Fruit fly (Drosophila melanogaster) whole organism, embryonic: ENCODE data around the gene CG12009.

Experiments
- ATbp ChIP-seq: fragments of 200-800 bp; sonication (Bioruptor generic); optimal IDR thresholded peaks from 2 replicates; lab custom pipeline; 2017; ENCODE audit warnings: missing biosample characterization, mild to moderate bottlenecking, missing genetic modification characterization, missing genetic modification reagents
- B-H1 ChIP-seq: fragments of 200-800 bp; sonication (Bioruptor generic); IDR thresholded peaks from 3 replicates; pipeline ENCODE4 v1.3.6; 2022; ENCODE audit warnings: missing biosample characterization, missing genetic modification characterization
- CG12219 ChIP-seq: fragments of 200-800 bp; sonication (Bioruptor generic); optimal IDR thresholded peaks from 3 replicates; lab custom pipeline; 2018; ENCODE audit warnings: missing biosample characterization, mild to moderate bottlenecking, missing genetic modification characterization
- CG1233 ChIP-seq: fragments of 200-800 bp; sonication (Bioruptor generic); optimal IDR thresholded peaks from 4 replicates; lab custom pipeline; 2018; ENCODE audit warnings: missing biosample characterization, mild to moderate bottlenecking, missing genetic modification characterization
- CG14014 ChIP-seq: fragments of 200-800 bp; sonication (Bioruptor generic); IDR thresholded peaks from 2 replicates; pipeline ENCODE4 v1.3.6; 2022; ENCODE audit warnings: missing biosample characterization, missing genetic modification characterization
- CG1602 ChIP-seq: fragments of 200-800 bp; sonication (Bioruptor generic); optimal IDR thresholded peaks from 3 replicates; lab custom pipeline; 2016; ENCODE audit warnings: missing biosample characterization, missing genetic modification characterization
- CG17328 ChIP-seq: fragments of 200-800 bp; sonication (Bioruptor generic); IDR thresholded peaks from 2 replicates; pipeline ENCODE4 v1.3.6; 2022; ENCODE audit warnings: missing biosample characterization, missing genetic modification characterization
- CG17912 ChIP-seq: fragments of 200-800 bp; sonication (Bioruptor generic); optimal IDR thresholded peaks from 2 replicates; lab custom pipeline; 2018; ENCODE audit warnings: missing biosample characterization, mild to moderate bottlenecking, missing genetic modification characterization
- CG18476 ChIP-seq: fragments of 200-800 bp; sonication (Bioruptor generic); optimal IDR thresholded peaks from 2 replicates; lab custom pipeline; 2016; ENCODE audit warnings: missing biosample characterization, mild to moderate bottlenecking, missing genetic modification characterization
- CG30020 ChIP-seq: fragments of 200-800 bp; optimal IDR thresholded peaks from 2 replicates; lab custom pipeline; 2019; ENCODE audit warnings: missing biosample characterization, mild to moderate bottlenecking, missing genetic modification characterization, moderate library complexity
- CG34422 ChIP-seq: fragments of 200-800 bp; sonication (Bioruptor generic); IDR thresholded peaks from 3 replicates; pipeline ENCODE4 v1.3.6; 2022; ENCODE audit warnings: missing biosample characterization, missing genetic modification characterization
- CG42726 ChIP-seq: fragments of 200-800 bp; sonication (Bioruptor generic); IDR thresholded peaks from 2 replicates; pipeline ENCODE4 v1.3.6; 2022; ENCODE audit warnings: missing biosample characterization, missing genetic modification characterization; ENCODE audit not compliant: partially characterized antibody
- CG4360 ChIP-seq: fragments of 200-800 bp; sonication (Bioruptor generic); IDR thresholded peaks from 2 replicates; pipeline ENCODE4 v1.3.6; 2022; ENCODE audit warnings: missing biosample characterization, missing genetic modification characterization
- CG43689 ChIP-seq: fragments of 200-800 bp; sonication (Bioruptor generic); IDR thresholded peaks from 2 replicates; pipeline ENCODE4 v1.3.6; 2022; ENCODE audit warnings: missing biosample characterization, missing genetic modification characterization
- CG6254 ChIP-seq: fragments of 200-800 bp; sonication (Bioruptor generic); optimal IDR thresholded peaks from 3 replicates; lab custom pipeline; 2017; ENCODE audit warnings: mild to moderate bottlenecking, missing biosample characterization, missing genetic modification reagents, missing genetic modification characterization
- CG7357 ChIP-seq: fragments of 200-800 bp; sonication (Bioruptor generic); IDR thresholded peaks from 3 replicates; pipeline ENCODE4 v1.3.6; 2022; ENCODE audit warnings: missing biosample characterization, missing genetic modification characterization
- CTCF ChIP-seq: fragments of 200-800 bp; sonication (Bioruptor generic); optimal IDR thresholded peaks from 2 replicates; lab custom pipeline; 2017; ENCODE audit warnings: missing biosample characterization, mild to moderate bottlenecking, missing genetic modification characterization, moderate library complexity
- D ChIP-seq, 2 experiments: fragments of 200-800 bp in 1 of 2; fragments of >200 bp in 1 of 2; sonication (Bioruptor generic) in 1 of 2; optimal IDR thresholded peaks; 2 replicates in 1 of 2; 3 replicates in 1 of 2; lab custom pipeline; 2017; ENCODE audit warnings: mild to moderate bottlenecking in 1 of 2, missing biosample characterization in 1 of 2, missing genetic modification characterization in 1 of 2, missing genetic modification reagents in 1 of 2
- Dfd ChIP-seq, 2 experiments: fragments of >200 bp; optimal IDR thresholded peaks; 2 replicates each; lab custom pipeline; 2017; ENCODE audit warnings: missing biosample characterization in 2 of 2, missing genetic modification characterization in 2 of 2
- Ets65A ChIP-seq: fragments of 200-800 bp; sonication (Bioruptor generic); peaks from one replicate; lab custom pipeline; 2016; ENCODE audit warnings: missing biosample characterization, missing genetic modification characterization
- Hmr ChIP-seq: fragments of 200-800 bp; sonication (Bioruptor generic); optimal IDR thresholded peaks from 3 replicates; lab custom pipeline; 2017; ENCODE audit warnings: mild to moderate bottlenecking, missing biosample characterization, missing genetic modification reagents, missing genetic modification characterization
- Max ChIP-seq: fragments of 200-800 bp; sonication (Bioruptor generic); optimal IDR thresholded peaks from 2 replicates; lab custom pipeline; 2016; ENCODE audit warnings: missing biosample characterization, mild to moderate bottlenecking, missing genetic modification characterization
- Med ChIP-seq: fragments of 200-800 bp; sonication (Bioruptor generic); peaks from one replicate; lab custom pipeline; 2016; ENCODE audit warnings: missing biosample characterization, missing genetic modification characterization, mild to moderate bottlenecking, inconsistent platforms, moderate library complexity
- Mes4 ChIP-seq: fragments of 200-800 bp; sonication (Bioruptor generic); optimal IDR thresholded peaks from 2 replicates; lab custom pipeline; 2016; ENCODE audit warnings: missing biosample characterization, missing genetic modification characterization
- Mrtf ChIP-seq: fragments of 200-800 bp; sonication (Bioruptor generic); IDR thresholded peaks from 3 replicates; pipeline ENCODE4 v1.3.6; 2022; ENCODE audit warnings: missing biosample characterization, missing genetic modification characterization
- NC2α ChIP-seq: fragments of 200-800 bp; sonication (Bioruptor generic); optimal IDR thresholded peaks from 2 replicates; lab custom pipeline; 2016; ENCODE audit warnings: missing biosample characterization, missing genetic modification characterization
- NC2β ChIP-seq: fragments of 200-800 bp; sonication (Bioruptor generic); optimal IDR thresholded peaks from 2 replicates; lab custom pipeline; 2016; ENCODE audit warnings: missing biosample characterization, missing genetic modification characterization
- Vsx1 ChIP-seq: fragments of 200-800 bp; sonication (Bioruptor generic); optimal IDR thresholded peaks from 2 replicates; lab custom pipeline; 2017; ENCODE audit warnings: missing biosample characterization, mild to moderate bottlenecking, missing genetic modification characterization, missing genetic modification reagents
- al ChIP-seq: fragments of 200-800 bp; sonication (Bioruptor generic); IDR thresholded peaks from 2 replicates; pipeline ENCODE4 v1.3.6; 2022; ENCODE audit warnings: missing biosample characterization, missing genetic modification characterization
- cg ChIP-seq: fragments of 200-800 bp; sonication (Bioruptor generic); optimal IDR thresholded peaks from 3 replicates; lab custom pipeline; 2019; ENCODE audit warnings: missing biosample characterization, mild to moderate bottlenecking, missing genetic modification characterization, moderate library complexity
- ci ChIP-seq: fragments of 200-800 bp; sonication (Bioruptor generic); IDR thresholded peaks from 3 replicates; pipeline ENCODE4 v1.3.6; 2022; ENCODE audit warnings: missing biosample characterization, missing genetic modification characterization
- crol ChIP-seq: fragments of 200-800 bp; sonication (Bioruptor generic); IDR thresholded peaks from 2 replicates; pipeline ENCODE4 v1.3.6; 2022; ENCODE audit warnings: missing biosample characterization, missing genetic modification characterization
- en ChIP-seq: fragments of 200-800 bp; sonication (Bioruptor generic); optimal IDR thresholded peaks from 2 replicates; lab custom pipeline; 2016; ENCODE audit warnings: missing biosample characterization, missing genetic modification characterization
- gro ChIP-seq: fragments of 200-800 bp; sonication (Bioruptor generic); optimal IDR thresholded peaks from 2 replicates; lab custom pipeline; 2016; ENCODE audit warnings: missing biosample characterization, missing genetic modification characterization
- h ChIP-seq: fragments of >200 bp; optimal IDR thresholded peaks from 2 replicates; lab custom pipeline; 2017
- lola ChIP-seq, 3 experiments: fragments of >200 bp in 2 of 3; fragments of 200-800 bp in 1 of 3; sonication (Bioruptor generic) in 1 of 3; optimal IDR thresholded peaks; 2 replicates each; lab custom pipeline; 2017 to 2019; ENCODE audit warnings: missing biosample characterization in 3 of 3, missing genetic modification characterization in 3 of 3, mild to moderate bottlenecking in 1 of 3, moderate library complexity in 1 of 3
- luna ChIP-seq: fragments of 200-800 bp; sonication (Bioruptor generic); optimal IDR thresholded peaks from 2 replicates; lab custom pipeline; 2016; ENCODE audit warnings: missing biosample characterization, missing genetic modification characterization
- mam ChIP-seq: fragments of 200-800 bp; sonication (Bioruptor generic); optimal IDR thresholded peaks from 3 replicates; lab custom pipeline; 2016; ENCODE audit warnings: missing biosample characterization, missing genetic modification characterization
- otp ChIP-seq: fragments of 200-800 bp; sonication (Bioruptor generic); IDR thresholded peaks from 3 replicates; pipeline ENCODE4, ENCODE4 v1.3.6; 2022; ENCODE audit warnings: missing biosample characterization, missing genetic modification characterization
- pfk ChIP-seq: fragments of 200-800 bp; sonication (Bioruptor generic); optimal IDR thresholded peaks from 2 replicates; lab custom pipeline; 2018; ENCODE audit warnings: missing biosample characterization, mild to moderate bottlenecking, missing genetic modification characterization, moderate library complexity
- pita ChIP-seq: fragments of 200-800 bp; sonication (Bioruptor generic); optimal IDR thresholded peaks from 2 replicates; lab custom pipeline; 2017; ENCODE audit warnings: missing biosample characterization, mild to moderate bottlenecking, missing genetic modification characterization
- pros ChIP-seq: fragments of 200-800 bp; sonication (Bioruptor generic); optimal IDR thresholded peaks from 3 replicates; lab custom pipeline; 2019; ENCODE audit warnings: missing biosample characterization, mild to moderate bottlenecking, missing genetic modification characterization, moderate library complexity
- sens ChIP-seq: fragments of 200-800 bp; sonication (Bioruptor generic); peaks from one replicate; lab custom pipeline; 2016; ENCODE audit warnings: missing biosample characterization, missing genetic modification characterization
- trem ChIP-seq: fragments of 200-800 bp; optimal IDR thresholded peaks from 3 replicates; lab custom pipeline; 2019; ENCODE audit warnings: missing biosample characterization, mild to moderate bottlenecking, missing genetic modification characterization, moderate library complexity
- tup ChIP-seq: fragments of 200-800 bp; sonication (Bioruptor generic); optimal IDR thresholded peaks from 2 replicates; lab custom pipeline; 2016; ENCODE audit warnings: missing biosample characterization, mild to moderate bottlenecking, missing genetic modification characterization, moderate library complexity
- vvl ChIP-seq: fragments of 200-800 bp; sonication (Bioruptor generic); IDR thresholded peaks from 2 replicates; pipeline ENCODE4 v1.3.6; 2022; ENCODE audit warnings: missing biosample characterization, missing genetic modification characterization
- wdn ChIP-seq: fragments of 200-800 bp; sonication (Bioruptor generic); IDR thresholded peaks from 2 replicates; pipeline ENCODE4 v1.3.6; 2022; ENCODE audit warnings: missing biosample characterization, missing genetic modification characterization
- wor ChIP-seq: fragments of 200-800 bp; sonication (Bioruptor generic); IDR thresholded peaks from 2 replicates; pipeline ENCODE4 v1.3.6; 2022; ENCODE audit warnings: missing biosample characterization, missing genetic modification characterization
- zen ChIP-seq: fragments of 200-800 bp; sonication (Bioruptor generic); optimal IDR thresholded peaks from 3 replicates; lab custom pipeline; 2018; ENCODE audit warnings: missing biosample characterization, mild to moderate bottlenecking, missing genetic modification characterization, moderate library complexity
- zf30C ChIP-seq: fragments of 200-800 bp; sonication (Bioruptor generic); optimal IDR thresholded peaks from 3 replicates; lab custom pipeline; 2018; ENCODE audit warnings: missing biosample characterization, mild to moderate bottlenecking, missing genetic modification characterization

The CG12009 gene

DNA sequence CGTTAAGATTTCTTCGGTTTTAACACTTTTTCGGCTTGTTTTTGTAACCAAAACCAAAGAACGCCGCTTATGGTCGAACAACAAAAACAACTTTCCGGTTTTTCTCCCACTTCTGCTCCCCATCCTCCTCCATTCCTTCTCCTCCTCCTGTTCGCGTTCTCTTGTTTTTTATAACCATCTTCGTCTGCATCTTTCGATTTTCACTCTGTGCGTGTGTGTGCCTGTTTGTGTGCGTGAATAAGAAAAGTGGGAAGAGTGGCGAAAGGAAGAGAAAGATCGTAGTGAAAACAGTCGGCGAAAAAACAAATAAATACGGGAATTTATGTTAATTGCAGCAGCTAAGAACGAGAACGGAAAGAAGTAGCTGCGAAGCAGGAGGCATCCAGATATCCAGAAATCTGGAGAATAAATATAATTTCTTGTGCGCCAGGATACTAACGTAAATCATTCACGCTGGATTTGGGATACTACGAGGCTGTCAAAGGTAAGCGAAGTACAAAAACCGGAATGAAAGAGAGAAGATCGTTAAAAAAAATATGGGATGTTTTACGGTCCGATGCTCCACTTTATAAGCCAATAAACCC is 46.2 kb downstream of the CG12009 start (continued):
- no peak for TF ChIP-seq trem (tag; lab: Kevin White, UChicago)
- no peak for TF ChIP-seq B-H1 (GFP tag; lab: Robert Waterston, UW)
- no peak for TF ChIP-seq CG14014 (GFP tag; lab: Robert Waterston, UW)
- TF ChIP-seq Ets65A (GFP tag; lab: Kevin White, UChicago) = peak; percentile 69
- no peak for TF ChIP-seq Hmr
- peak; percentile 54 for TF ChIP-seq cg (GFP tag; lab: Kevin White, UChicago)
- no peak for TF ChIP-seq tup (GFP tag; lab: Kevin White, UChicago)
- no peak for TF ChIP-seq pfk
- no peak for TF ChIP-seq zf30C (GFP tag; lab: Kevin White, UChicago)
- no peak for TF ChIP-seq Max
- no peak for TF ChIP-seq CG17328 (GFP tag; lab: Robert Waterston, UW)
- TF ChIP-seq CG17912 (GFP tag; lab: Kevin White, UChicago) = no peak
- no peak for TF ChIP-seq luna (GFP tag; lab: Kevin White, UChicago)
- TF ChIP-seq lola (GFP tag; optimal IDR thresholded peaks at IDR 0.05; lab: Kevin White, UChicago) = no peak
- TF ChIP-seq wdn (GFP tag; lab: Robert Waterston, UW) = no peak
- TF ChIP-seq CG18476 (GFP tag; lab: Kevin White, UChicago) = no peak
- TF ChIP-seq CG12219 (GFP tag; lab: Kevin White, UChicago) = no peak
- TF ChIP-seq pros (GFP tag; lab: Kevin White, UChicago) = no peak
- no peak for TF ChIP-seq Mes4
- no peak for TF ChIP-seq gro (GFP tag; lab: Kevin White, UChicago)
- TF ChIP-seq CG1602 = no peak
- no peak for TF ChIP-seq CG43689
- TF ChIP-seq h (lab: Kevin White, UChicago) = no peak
- TF ChIP-seq Mrtf (GFP tag; lab: Robert Waterston, UW) = no peak
- no peak for TF ChIP-seq ci (GFP tag; lab: Robert Waterston, UW)
- peak; percentile 9 for TF ChIP-seq Med (GFP tag; lab: Kevin White, UChicago)
- TF ChIP-seq NC2α (GFP tag; lab: Kevin White, UChicago) = no peak
- no peak for TF ChIP-seq al

DNA sequence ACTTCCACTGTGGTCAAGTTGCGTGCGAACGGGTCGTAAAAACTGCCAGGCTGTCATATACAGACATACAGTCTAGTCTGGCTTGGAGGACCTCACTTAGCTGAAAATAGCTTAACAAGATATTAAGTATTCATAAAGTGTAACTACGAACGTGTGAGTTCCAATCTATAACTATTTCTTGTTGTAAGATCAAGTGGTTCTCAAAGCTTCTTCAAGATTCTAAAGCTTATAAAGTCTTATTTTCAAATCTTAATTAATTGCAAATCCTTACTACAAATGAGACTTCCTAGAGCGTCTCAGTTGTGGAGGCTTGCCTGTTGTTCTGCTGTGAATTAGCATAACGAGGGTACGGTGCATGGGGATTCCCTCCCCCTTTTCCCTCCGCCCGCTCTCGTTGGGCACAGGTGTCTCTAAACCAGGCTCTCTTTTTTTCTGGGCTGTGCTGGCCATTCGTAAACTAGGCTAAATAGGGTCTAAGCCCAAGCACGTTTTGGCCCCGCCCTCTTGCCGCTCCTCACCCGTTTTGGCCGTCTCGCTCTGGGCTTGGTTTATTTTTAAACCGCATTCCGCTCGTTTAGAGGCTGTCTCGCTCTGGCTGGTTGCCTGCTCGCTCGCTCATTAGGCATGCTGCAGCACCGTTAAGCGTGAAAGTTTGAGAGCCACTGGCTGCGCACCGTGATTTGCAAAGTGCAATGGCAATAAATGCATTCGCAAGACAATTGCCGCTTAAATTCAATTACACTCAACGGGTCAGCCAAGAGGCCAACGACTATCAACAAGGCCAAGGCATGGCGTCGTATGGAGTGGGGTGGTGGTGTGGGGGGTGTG is 47.0 kb downstream of the CG12009 start:
- TF ChIP-seq CG7357 (GFP tag; lab: Robert Waterston, UW) (no peak), sens (peak; percentile 52), mam (no peak), en (GFP tag; lab: Kevin White, UChicago) (no peak), Vsx1 (GFP tag; lab: Kevin White, UChicago) (no peak), Mes4 (no peak), zen (tag; lab: Kevin White, UChicago) (no peak), CG42726 (GFP tag; lab: Robert Waterston, UW) (0 out of 2 replicates have a peak, but pooled peaks have one; percentile 19), Med (GFP tag; lab: Kevin White, UChicago) (peak; percentile 66), pita (GFP tag; lab: Kevin White, UChicago) (no peak), Dfd (GFP tag; optimal IDR thresholded peaks at IDR 0.05; lab: Kevin White, UChicago) (no peak), wor (GFP tag; lab: Robert Waterston, UW) (no peak), CG30020 (tag; lab: Kevin White, UChicago) (no peak), crol (peak; percentile 78), CG6254 (no peak), otp (no peak), CG4360 (peak; percentile 19; the same call in 1 of the 2 replicates), CTCF (no peak), CG1233 (GFP tag; lab: Kevin White, UChicago) (no peak), CG12219 (GFP tag; lab: Kevin White, UChicago) (no peak), NC2β (GFP tag; lab: Kevin White, UChicago) (no peak), CG34422 (GFP tag; lab: Robert Waterston, UW) (0 out of 3 replicates have a peak, but pooled peaks have one; percentile 26), vvl (0 out of 2 replicates have a peak, but pooled peaks have one; percentile 7), D (optimal IDR thresholded peaks at IDR 0.05; lab: Kevin White, UChicago) (no peak), D (GFP tag; optimal IDR thresholded peaks at IDR 0.05; lab: Kevin White, UChicago) (no peak), ATbp (GFP tag; lab: Kevin White, UChicago) (no peak)
